Worm (Caenorhabditis elegans) whole organism, mixed stage, embryonic: ENCODE results near the gene C08F11.7.

Experiments used
- M03D4.4 ChIP-seq: sonication (generic microtip); optimal IDR thresholded peaks from 2 replicates; lab custom pipeline; 2017; ENCODE audit warnings: mild to moderate bottlenecking, missing genetic modification characterization, missing compliant biosample characterization
- bed-3 ChIP-seq: fragments of 200-800 bp; sonication (Bioruptor generic); optimal IDR thresholded peaks from 3 replicates; lab custom pipeline; 2018; ENCODE audit warnings: mild to moderate bottlenecking, missing genetic modification characterization, moderate library complexity, missing compliant biosample characterization
- ceh-39 ChIP-seq: fragments of 150-350 bp; optimal IDR thresholded peaks from 2 replicates; lab custom pipeline; 2014; ENCODE audit warnings: missing biosample characterization, missing genetic modification characterization
- ceh-43 ChIP-seq: fragments of 200-800 bp; sonication (Bioruptor generic); optimal IDR thresholded peaks from 2 replicates; lab custom pipeline; 2018; ENCODE audit warnings: mild to moderate bottlenecking, missing genetic modification characterization, moderate library complexity, missing compliant biosample characterization
- ceh-83 ChIP-seq: fragments of 200-800 bp; sonication (Bioruptor generic); optimal IDR thresholded peaks from 2 replicates; lab custom pipeline; 2018; ENCODE audit warnings: mild to moderate bottlenecking, missing genetic modification characterization, missing compliant biosample characterization
- ces-1 ChIP-seq: fragments of 150-350 bp; optimal IDR thresholded peaks from 2 replicates; lab custom pipeline; 2014; ENCODE audit warnings: missing biosample characterization, missing genetic modification reagents, missing genetic modification characterization
- drap-1 ChIP-seq: fragments of 200-800 bp; sonication (Bioruptor generic); optimal IDR thresholded peaks from 3 replicates; lab custom pipeline; 2018; ENCODE audit warnings: mild to moderate bottlenecking, missing genetic modification characterization, missing compliant biosample characterization
- elt-1 ChIP-seq: sonication (generic microtip); optimal IDR thresholded peaks from 2 replicates; lab custom pipeline; 2017; ENCODE audit warnings: missing genetic modification characterization, mild to moderate bottlenecking, missing compliant biosample characterization, antibody characterized with exemption, moderate library complexity, borderline replicate concordance; ENCODE audit not compliant: insufficient read depth
- elt-3 ChIP-seq: fragments of 150-350 bp; optimal IDR thresholded peaks from 2 replicates; lab custom pipeline; 2014; ENCODE audit warnings: missing biosample characterization, missing genetic modification characterization
- ham-2 ChIP-seq: fragments of 200-800 bp; sonication (Bioruptor generic); optimal IDR thresholded peaks from 2 replicates; lab custom pipeline; 2018; ENCODE audit warnings: mild to moderate bottlenecking, missing genetic modification characterization, missing compliant biosample characterization
- hlh-1 ChIP-seq: fragments of 150-350 bp; optimal IDR thresholded peaks from 2 replicates; lab custom pipeline; 2014; ENCODE audit warnings: missing biosample characterization, missing genetic modification reagents, missing genetic modification characterization
- lin-13 ChIP-seq: fragments of 150-350 bp; optimal IDR thresholded peaks from 2 replicates; lab custom pipeline; 2014; ENCODE audit warnings: missing biosample characterization, missing genetic modification characterization
- lin-32 ChIP-seq: fragments of 200-800 bp; sonication (Bioruptor generic); optimal IDR thresholded peaks from 2 replicates; lab custom pipeline; 2018; ENCODE audit warnings: mild to moderate bottlenecking, missing genetic modification characterization, missing compliant biosample characterization
- lsy-2 ChIP-seq: fragments of 150-350 bp; optimal IDR thresholded peaks from 2 replicates; lab custom pipeline; 2014; ENCODE audit warnings: missing biosample characterization, missing genetic modification characterization
- mab-5 ChIP-seq: fragments of 150-350 bp; optimal IDR thresholded peaks from 2 replicates; lab custom pipeline; 2014; ENCODE audit warnings: missing biosample characterization, missing genetic modification characterization
- mep-1 ChIP-seq: fragments of 150-350 bp; optimal IDR thresholded peaks from 2 replicates; lab custom pipeline; 2017; ENCODE audit warnings: missing biosample characterization, missing genetic modification reagents, missing genetic modification characterization, inconsistent platforms
- mls-2 ChIP-seq: sonication (generic microtip); optimal IDR thresholded peaks from 2 replicates; lab custom pipeline; 2016; ENCODE audit warnings: mild to moderate bottlenecking, missing genetic modification characterization, moderate library complexity, missing compliant biosample characterization
- nhr-12 ChIP-seq: fragments of 150-350 bp; optimal IDR thresholded peaks from 2 replicates; lab custom pipeline; 2014; ENCODE audit warnings: missing biosample characterization, missing genetic modification characterization
- nhr-2 ChIP-seq: fragments of 150-350 bp; optimal IDR thresholded peaks from 2 replicates; lab custom pipeline; 2014; ENCODE audit warnings: missing biosample characterization, missing genetic modification characterization
- nhr-237 ChIP-seq: fragments of 150-350 bp; optimal IDR thresholded peaks from 2 replicates; lab custom pipeline; 2014; ENCODE audit warnings: missing biosample characterization, missing genetic modification characterization
- nhr-28 ChIP-seq: fragments of 150-350 bp; optimal IDR thresholded peaks from 2 replicates; lab custom pipeline; 2014; ENCODE audit warnings: missing biosample characterization, missing genetic modification characterization
- nhr-76 ChIP-seq: sonication (generic microtip); optimal IDR thresholded peaks from 2 replicates; lab custom pipeline; 2017; ENCODE audit warnings: missing biosample characterization, missing genetic modification characterization
- pha-4 ChIP-seq: fragments of 150-350 bp; optimal IDR thresholded peaks from 2 replicates; lab custom pipeline; 2018; ENCODE audit warnings: missing biosample characterization, missing genetic modification reagents, missing genetic modification characterization
- sem-2 ChIP-seq: fragments of 200-800 bp; sonication (Bioruptor generic); optimal IDR thresholded peaks from 2 replicates; lab custom pipeline; 2018; ENCODE audit warnings: mild to moderate bottlenecking, missing genetic modification characterization, missing compliant biosample characterization
- snpc-4 ChIP-seq: fragments of 150-350 bp; optimal IDR thresholded peaks from 2 replicates; lab custom pipeline; 2014; ENCODE audit warnings: missing biosample characterization, missing genetic modification characterization
- sptf-1 ChIP-seq: sonication (generic microtip); optimal IDR thresholded peaks from 2 replicates; lab custom pipeline; 2017; ENCODE audit warnings: mild to moderate bottlenecking, missing genetic modification characterization, moderate library complexity, missing compliant biosample characterization
- unc-39 ChIP-seq: fragments of 150-350 bp; optimal IDR thresholded peaks from 2 replicates; lab custom pipeline; 2014; ENCODE audit warnings: missing biosample characterization, missing genetic modification characterization
- unc-62 ChIP-seq: fragments of 150-350 bp; optimal IDR thresholded peaks from 2 replicates; lab custom pipeline; 2014; ENCODE audit warnings: missing biosample characterization, missing genetic modification reagents, missing genetic modification characterization
- ztf-11 ChIP-seq: fragments of 150-350 bp; optimal IDR thresholded peaks from 2 replicates; lab custom pipeline; 2014; ENCODE audit warnings: missing biosample characterization, missing genetic modification characterization

The C08F11.7 gene

DNA sequence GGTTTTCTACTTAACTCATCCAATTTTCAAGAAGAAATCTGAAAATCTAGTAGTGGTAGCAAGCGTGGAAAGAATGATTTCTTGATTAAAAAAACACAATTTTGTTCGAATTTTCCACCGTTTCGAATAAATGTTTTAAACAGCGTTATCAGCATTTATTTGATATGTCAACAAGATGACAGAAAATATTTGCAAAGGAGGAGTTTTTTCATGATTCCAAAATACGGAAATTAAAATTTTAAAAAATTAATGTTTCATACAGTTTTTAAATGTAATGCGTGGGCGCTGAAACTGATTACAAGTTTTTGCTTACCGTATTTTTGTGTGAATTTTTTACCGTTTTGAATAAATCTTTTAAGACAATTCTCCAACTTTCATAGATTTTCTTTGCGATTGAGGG is 4.5 kb upstream of the C08F11.7 start:
- TF ChIP-seq nhr-2, result no peak
- no peak for TF ChIP-seq mab-5 (tag; lab: Kevin White, UChicago)
- no peak for TF ChIP-seq nhr-12
- no peak for TF ChIP-seq mls-2
- no peak for TF ChIP-seq sptf-1 (tag; lab: Kevin White, UChicago)
- no peak for TF ChIP-seq sem-2 (GFP tag; lab: Kevin White, UChicago)
- no peak for TF ChIP-seq lsy-2 (tag; lab: Kevin White, UChicago)
- no peak for TF ChIP-seq elt-1 (tag; lab: Kevin White, UChicago)
- TF ChIP-seq nhr-237 (tag; lab: Kevin White, UChicago), result no peak
- TF ChIP-seq lin-13 (tag; lab: Kevin White, UChicago), result no peak
- no peak for TF ChIP-seq snpc-4 (tag; lab: Kevin White, UChicago)
- no peak for TF ChIP-seq hlh-1 (tag; lab: Kevin White, UChicago)
- TF ChIP-seq ces-1, result no peak
- no peak for TF ChIP-seq nhr-76
- TF ChIP-seq ztf-11, result no peak
- TF ChIP-seq ceh-39, result no peak
- no peak for TF ChIP-seq nhr-28 (tag; lab: Kevin White, UChicago)
- no peak for TF ChIP-seq bed-3 (GFP tag; lab: Kevin White, UChicago)

- TF ChIP-seq lin-32 (GFP tag; lab: Kevin White, UChicago) (no peak), unc-39 (tag; lab: Kevin White, UChicago) (no peak), lin-13 (tag; lab: Kevin White, UChicago) (no peak), mep-1 (no peak), ztf-11 (no peak), pha-4 (no peak), hlh-1 (tag; lab: Kevin White, UChicago) (no peak), lsy-2 (tag; lab: Kevin White, UChicago) (no peak), elt-3 (tag; lab: Kevin White, UChicago) (no peak), sem-2 (GFP tag; lab: Kevin White, UChicago) (no peak), ceh-39 (no peak), elt-1 (tag; lab: Kevin White, UChicago) (no peak), ceh-43 (GFP tag; lab: Kevin White, UChicago) (no peak), nhr-237 (tag; lab: Kevin White, UChicago) (no peak), mab-5 (tag; lab: Kevin White, UChicago) (no peak), bed-3 (GFP tag; lab: Kevin White, UChicago) (no peak)
Observed at ce11 chrIV:13633165-13633564, 3.9 kb upstream of the C08F11.7 start, which contains the start of gene fbxa-98. Gene fbxa-98 (plus strand): TSS chrIV:13633407.

DNA sequence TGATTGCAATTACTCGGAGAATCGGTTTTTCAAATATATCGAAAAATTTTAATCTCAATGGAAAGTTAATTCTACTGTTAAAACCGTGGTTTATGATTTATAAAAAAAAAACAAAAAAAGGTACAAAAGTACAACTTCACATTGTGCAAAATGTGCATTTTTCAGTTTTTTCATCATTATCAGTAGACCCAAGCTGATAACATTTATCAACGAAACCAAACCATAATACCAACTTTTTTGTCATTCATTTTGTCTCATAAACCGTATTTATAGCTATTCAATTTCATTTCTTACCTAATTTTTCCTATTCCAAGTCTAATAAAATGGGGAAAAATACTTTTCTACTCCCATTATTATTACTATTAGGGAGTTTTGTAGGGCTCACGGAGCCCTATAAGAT is 2.0 kb downstream of the C08F11.7 start, which contains the start of gene ugt-22:
Gene ugt-22 (plus strand): TSS at position 234 of the 400 bp plus-strand sequence.
- TF ChIP-seq ztf-11, result no peak
- no peak for TF ChIP-seq ceh-43 (GFP tag; lab: Kevin White, UChicago)
- no peak for TF ChIP-seq ces-1
- no peak for TF ChIP-seq drap-1 (GFP tag; lab: Kevin White, UChicago)
- no peak for TF ChIP-seq unc-62 (GFP tag; lab: Kevin White, UChicago)
- no peak for TF ChIP-seq mab-5 (tag; lab: Kevin White, UChicago)
- TF ChIP-seq lin-32 (GFP tag; lab: Kevin White, UChicago), result no peak
- no peak for TF ChIP-seq snpc-4 (tag; lab: Kevin White, UChicago)
- no peak for TF ChIP-seq nhr-2
- no peak for TF ChIP-seq ceh-83 (GFP tag; lab: Kevin White, UChicago)

ce11 chrIV:13645823-13646222 is 8.7 kb downstream of the C08F11.7 start, which contains the start of gene srz-29:
Gene srz-29 (minus strand): TSS chrIV:13645923.
- TF ChIP-seq M03D4.4 (no peak), mab-5 (tag; lab: Kevin White, UChicago) (no peak), lin-32 (GFP tag; lab: Kevin White, UChicago) (no peak), snpc-4 (tag; lab: Kevin White, UChicago) (no peak), elt-1 (tag; lab: Kevin White, UChicago) (no peak), lsy-2 (tag; lab: Kevin White, UChicago) (no peak), nhr-12 (no peak)
- TF ChIP-seq, all 35 proteins: peak for 0

- TF ChIP-seq ces-1 (no peak), nhr-2 (no peak), lin-32 (GFP tag; lab: Kevin White, UChicago) (no peak), nhr-237 (tag; lab: Kevin White, UChicago) (no peak), lsy-2 (tag; lab: Kevin White, UChicago) (no peak), ceh-39 (no peak), drap-1 (GFP tag; lab: Kevin White, UChicago) (no peak), nhr-76 (no peak), ham-2 (GFP tag; lab: Kevin White, UChicago) (no peak), M03D4.4 (no peak)
Observed at ce11 chrIV:13647558-13647957, 10.5 kb downstream of the C08F11.7 start, which contains the start of gene ule-4. Gene ule-4 (minus strand): TSS chrIV:13647658.
